Fruit fly (Drosophila melanogaster) whole organism, prepupa: ENCODE data around the gene PIG-H.

ENCODE experiments used
- Blimp-1 ChIP-seq: fragments of 200-800 bp; sonication (Bioruptor generic); optimal IDR thresholded peaks from 3 replicates; lab custom pipeline; 2017; ENCODE audit warnings: missing biosample characterization, missing genetic modification characterization, mild to moderate bottlenecking, moderate library complexity, missing genetic modification reagents
- CG10631 ChIP-seq: fragments of 200-800 bp; sonication (Bioruptor generic); optimal IDR thresholded peaks from 2 replicates; lab custom pipeline; 2016; ENCODE audit warnings: missing biosample characterization, missing genetic modification characterization
- CG10669 ChIP-seq: fragments of 200-800 bp; sonication (Bioruptor generic); optimal IDR thresholded peaks from 3 replicates; lab custom pipeline; 2018; ENCODE audit warnings: missing biosample characterization, mild to moderate bottlenecking, missing genetic modification characterization, moderate library complexity
- CG11294 ChIP-seq: fragments of 200-800 bp; sonication (Bioruptor generic); IDR thresholded peaks from 2 replicates; pipeline ENCODE4 v1.3.6; 2022; ENCODE audit warnings: missing biosample characterization, missing genetic modification characterization
- CG1621 ChIP-seq: fragments of 200-800 bp; sonication (Bioruptor generic); optimal IDR thresholded peaks from 3 replicates; lab custom pipeline; 2018; ENCODE audit warnings: missing biosample characterization, mild to moderate bottlenecking, missing genetic modification characterization
- CG16779 ChIP-seq: fragments of 200-800 bp; sonication (Bioruptor generic); optimal IDR thresholded peaks from 3 replicates; lab custom pipeline; 2017; ENCODE audit warnings: missing biosample characterization, mild to moderate bottlenecking, missing genetic modification characterization
- CG3032 ChIP-seq: fragments of 200-800 bp; optimal IDR thresholded peaks from 2 replicates; lab custom pipeline; 2019; ENCODE audit warnings: missing biosample characterization, mild to moderate bottlenecking, missing genetic modification characterization, moderate library complexity
- CG32006 ChIP-seq: fragments of 200-800 bp; sonication (Bioruptor generic); optimal IDR thresholded peaks from 3 replicates; lab custom pipeline; 2017; ENCODE audit warnings: missing biosample characterization, mild to moderate bottlenecking, missing genetic modification characterization
- CG3919 ChIP-seq: fragments of 200-800 bp; sonication (Bioruptor generic); optimal IDR thresholded peaks from 3 replicates; lab custom pipeline; 2016; ENCODE audit warnings: missing biosample characterization, missing genetic modification characterization
- CG6163 ChIP-seq: fragments of 200-800 bp; sonication (Bioruptor generic); IDR thresholded peaks from 3 replicates; pipeline ENCODE4 v1.3.6; 2022; ENCODE audit warnings: missing biosample characterization, missing genetic modification characterization
- CG6276 ChIP-seq: fragments of 200-800 bp; sonication (Bioruptor generic); optimal IDR thresholded peaks from 2 replicates; lab custom pipeline; 2017; ENCODE audit warnings: missing biosample characterization, mild to moderate bottlenecking, missing genetic modification characterization
- CG6792 ChIP-seq: fragments of 200-800 bp; sonication (Bioruptor generic); optimal IDR thresholded peaks from 3 replicates; lab custom pipeline; 2016; ENCODE audit warnings: missing biosample characterization, missing genetic modification characterization
- CG6808 ChIP-seq: fragments of 200-800 bp; sonication (Bioruptor generic); optimal IDR thresholded peaks from 3 replicates; lab custom pipeline; 2017; ENCODE audit warnings: missing biosample characterization, missing genetic modification characterization, mild to moderate bottlenecking, moderate library complexity, missing genetic modification reagents
- CG6854 ChIP-seq: fragments of 200-800 bp; sonication (Bioruptor generic); optimal IDR thresholded peaks from 2 replicates; lab custom pipeline; 2017; ENCODE audit warnings: missing biosample characterization, mild to moderate bottlenecking, missing genetic modification characterization
- CG7368 ChIP-seq: fragments of 200-800 bp; sonication (Bioruptor generic); optimal IDR thresholded peaks from 3 replicates; lab custom pipeline; 2016; ENCODE audit warnings: missing biosample characterization, missing genetic modification characterization
- CG8119 ChIP-seq: fragments of 200-800 bp; sonication (Bioruptor generic); IDR thresholded peaks from 3 replicates; pipeline ENCODE4 v1.3.6; 2022; ENCODE audit warnings: missing biosample characterization, missing genetic modification characterization
- CG8319 ChIP-seq: fragments of 200-800 bp; sonication (Bioruptor generic); optimal IDR thresholded peaks from 3 replicates; lab custom pipeline; 2016; ENCODE audit warnings: missing biosample characterization, missing genetic modification characterization
- CG8632 ChIP-seq: fragments of 200-800 bp; sonication (Bioruptor generic); optimal IDR thresholded peaks from 3 replicates; lab custom pipeline; 2016; ENCODE audit warnings: missing biosample characterization, missing genetic modification characterization
- CG9139 ChIP-seq: fragments of 200-800 bp; sonication (Bioruptor generic); optimal IDR thresholded peaks from 3 replicates; lab custom pipeline; 2017; ENCODE audit warnings: missing biosample characterization, mild to moderate bottlenecking, missing genetic modification characterization
- Eip75B ChIP-seq: fragments of 200-800 bp; sonication (Bioruptor generic); optimal IDR thresholded peaks from 3 replicates; lab custom pipeline; 2016; ENCODE audit warnings: missing biosample characterization, missing genetic modification characterization
- Eip78C ChIP-seq: fragments of 200-800 bp; sonication (Bioruptor generic); peaks from one replicate; lab custom pipeline; 2016; ENCODE audit warnings: missing biosample characterization, missing genetic modification characterization
- Eip93F ChIP-seq: fragments of 200-800 bp; sonication (Bioruptor generic); optimal IDR thresholded peaks from 2 replicates; lab custom pipeline; 2016; ENCODE audit warnings: missing biosample characterization, mild to moderate bottlenecking, missing genetic modification characterization
- Ets21C ChIP-seq: fragments of 200-800 bp; sonication (Bioruptor generic); optimal IDR thresholded peaks from 3 replicates; lab custom pipeline; 2016; ENCODE audit warnings: missing biosample characterization, missing genetic modification characterization
- Ets96B ChIP-seq: fragments of 200-800 bp; optimal IDR thresholded peaks from 2 replicates; lab custom pipeline; 2019; ENCODE audit warnings: missing biosample characterization, mild to moderate bottlenecking, missing genetic modification characterization, moderate library complexity
- Gug ChIP-seq: fragments of 200-800 bp; sonication (Bioruptor generic); IDR thresholded peaks from 2 replicates; pipeline ENCODE4 v1.3.6; 2022; ENCODE audit warnings: missing biosample characterization, missing genetic modification characterization
- Hr38 ChIP-seq: sonication (Bioruptor generic); optimal IDR thresholded peaks from 2 replicates; lab custom pipeline; 2016; ENCODE audit warnings: missing biosample characterization, missing genetic modification characterization
- Hr39 ChIP-seq: fragments of 200-800 bp; sonication (Bioruptor generic); optimal IDR thresholded peaks from 2 replicates; lab custom pipeline; 2016; ENCODE audit warnings: missing biosample characterization, missing genetic modification characterization
- Lpt ChIP-seq: fragments of 200-800 bp; sonication (Bioruptor generic); optimal IDR thresholded peaks from 3 replicates; lab custom pipeline; 2016; ENCODE audit warnings: missing biosample characterization, missing genetic modification characterization
- Met ChIP-seq: fragments of 200-800 bp; sonication (Bioruptor generic); optimal IDR thresholded peaks from 3 replicates; lab custom pipeline; 2016; ENCODE audit warnings: missing biosample characterization, missing genetic modification characterization
- Smox ChIP-seq: fragments of 200-800 bp; sonication (Bioruptor generic); optimal IDR thresholded peaks from 3 replicates; lab custom pipeline; 2016; ENCODE audit warnings: missing biosample characterization, missing genetic modification characterization
- Sox14 ChIP-seq: fragments of 200-800 bp; sonication (Bioruptor generic); optimal IDR thresholded peaks from 3 replicates; lab custom pipeline; 2016; ENCODE audit warnings: missing biosample characterization, missing genetic modification characterization
- achi ChIP-seq: fragments of 200-800 bp; sonication (Bioruptor generic); optimal IDR thresholded peaks from 3 replicates; lab custom pipeline; 2016; ENCODE audit warnings: missing biosample characterization, missing genetic modification characterization
- acj6 ChIP-seq: fragments of 200-800 bp; sonication (Bioruptor generic); optimal IDR thresholded peaks from 3 replicates; lab custom pipeline; 2016; ENCODE audit warnings: missing biosample characterization, missing genetic modification characterization
- cyc ChIP-seq: fragments of 200-800 bp; sonication (Bioruptor generic); optimal IDR thresholded peaks from 3 replicates; lab custom pipeline; 2016; ENCODE audit warnings: missing biosample characterization, missing genetic modification characterization
- dsx ChIP-seq: fragments of 200-800 bp; optimal IDR thresholded peaks from 3 replicates; lab custom pipeline; 2019; ENCODE audit warnings: missing biosample characterization, mild to moderate bottlenecking, missing genetic modification characterization, moderate library complexity; ENCODE audit not compliant: poor library complexity, severe bottlenecking
- eg ChIP-seq: fragments of 200-800 bp; sonication (Bioruptor generic); IDR thresholded peaks from 3 replicates; pipeline ENCODE4 v1.3.6; 2022; ENCODE audit warnings: missing biosample characterization, missing genetic modification characterization
- esn ChIP-seq: fragments of 200-800 bp; sonication (Bioruptor generic); optimal IDR thresholded peaks from 2 replicates; lab custom pipeline; 2016; ENCODE audit warnings: missing biosample characterization, mild to moderate bottlenecking, missing genetic modification characterization, moderate library complexity
- fd85E ChIP-seq: fragments of 200-800 bp; sonication (Bioruptor generic); optimal IDR thresholded peaks from 3 replicates; lab custom pipeline; 2016; ENCODE audit warnings: missing biosample characterization, missing genetic modification characterization
- fkh ChIP-seq: fragments of 200-800 bp; sonication (Bioruptor generic); optimal IDR thresholded peaks from 3 replicates; lab custom pipeline; 2017; ENCODE audit warnings: missing biosample characterization, mild to moderate bottlenecking, missing genetic modification characterization, moderate library complexity
- lz ChIP-seq: fragments of 200-800 bp; sonication (Bioruptor generic); optimal IDR thresholded peaks from 3 replicates; lab custom pipeline; 2016; ENCODE audit warnings: missing biosample characterization, missing genetic modification characterization
- net ChIP-seq: fragments of 200-800 bp; sonication (Bioruptor generic); optimal IDR thresholded peaks from 3 replicates; lab custom pipeline; 2016; ENCODE audit warnings: missing biosample characterization, missing genetic modification characterization
- pdm3 ChIP-seq: fragments of 200-800 bp; sonication (Bioruptor generic); optimal IDR thresholded peaks from 3 replicates; lab custom pipeline; 2016; ENCODE audit warnings: missing biosample characterization, missing genetic modification characterization
- spab ChIP-seq: fragments of 200-800 bp; sonication (Bioruptor generic); optimal IDR thresholded peaks from 2 replicates; lab custom pipeline; 2017; ENCODE audit warnings: missing biosample characterization, mild to moderate bottlenecking, missing genetic modification characterization, missing genetic modification reagents
- ss ChIP-seq, 2 experiments: fragments of 200-800 bp; sonication (Bioruptor generic); optimal IDR thresholded peaks; 2 replicates in 1 of 2; 3 replicates in 1 of 2; lab custom pipeline; 2017 to 2018; ENCODE audit warnings: mild to moderate bottlenecking in 2 of 2, missing biosample characterization in 2 of 2, missing genetic modification characterization in 2 of 2, moderate library complexity in 1 of 2
- svp ChIP-seq: fragments of 200-800 bp; sonication (Bioruptor generic); peaks from one replicate; lab custom pipeline; 2016; ENCODE audit warnings: missing biosample characterization, missing genetic modification characterization
- topi ChIP-seq: fragments of 200-800 bp; sonication (Bioruptor generic); optimal IDR thresholded peaks from 3 replicates; lab custom pipeline; 2016; ENCODE audit warnings: missing biosample characterization, missing genetic modification characterization
- vri ChIP-seq: fragments of 200-800 bp; sonication (Bioruptor generic); optimal IDR thresholded peaks from 3 replicates; lab custom pipeline; 2016; ENCODE audit warnings: missing biosample characterization, mild to moderate bottlenecking, missing genetic modification characterization

Gene PIG-H

DNA sequence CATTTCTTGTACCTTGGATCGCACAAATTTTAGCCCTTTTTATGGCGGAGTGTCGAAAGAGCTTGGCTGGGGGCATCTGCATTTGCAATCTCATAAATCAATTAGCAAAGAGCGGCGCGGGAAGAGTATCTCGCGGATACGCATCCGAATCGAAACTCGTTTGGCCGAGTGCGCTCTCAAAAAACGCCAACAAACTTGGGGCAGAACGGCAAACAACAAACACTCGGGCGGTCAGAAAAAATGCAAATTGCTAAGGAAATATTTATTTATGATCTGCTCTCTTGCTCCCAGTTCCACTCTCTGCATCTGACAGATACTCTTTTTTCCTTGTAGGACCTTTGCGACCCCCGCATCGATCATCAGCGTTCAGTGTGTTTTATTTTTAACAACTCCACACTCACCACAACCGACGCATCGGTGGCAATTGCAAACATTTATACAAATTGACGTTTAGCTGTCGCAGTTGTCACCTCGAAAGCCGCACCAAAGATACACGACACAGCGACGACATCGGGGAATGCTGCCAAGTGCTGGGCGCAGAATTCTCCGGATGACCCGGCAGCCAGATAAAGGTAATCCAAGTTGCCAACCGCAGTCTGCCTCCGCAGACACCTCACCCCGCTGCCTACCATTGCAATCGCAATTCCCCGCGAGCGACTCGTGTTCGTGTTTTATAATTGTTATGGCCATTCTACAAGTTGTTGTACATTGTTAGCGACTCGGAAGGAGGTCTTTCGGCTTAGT lies 30.5 kb upstream of the PIG-H start:
- TF ChIP-seq svp (GFP tag; lab: Kevin White, UChicago) (peak; percentile 95), CG6854 (GFP tag; lab: Kevin White, UChicago) (peak; percentile 20), dsx (GFP tag; lab: Kevin White, UChicago) (peak; percentile 98), CG6792 (GFP tag; lab: Kevin White, UChicago) (no peak), CG11294 (GFP tag; lab: Robert Waterston, UW) (no peak)

DNA sequence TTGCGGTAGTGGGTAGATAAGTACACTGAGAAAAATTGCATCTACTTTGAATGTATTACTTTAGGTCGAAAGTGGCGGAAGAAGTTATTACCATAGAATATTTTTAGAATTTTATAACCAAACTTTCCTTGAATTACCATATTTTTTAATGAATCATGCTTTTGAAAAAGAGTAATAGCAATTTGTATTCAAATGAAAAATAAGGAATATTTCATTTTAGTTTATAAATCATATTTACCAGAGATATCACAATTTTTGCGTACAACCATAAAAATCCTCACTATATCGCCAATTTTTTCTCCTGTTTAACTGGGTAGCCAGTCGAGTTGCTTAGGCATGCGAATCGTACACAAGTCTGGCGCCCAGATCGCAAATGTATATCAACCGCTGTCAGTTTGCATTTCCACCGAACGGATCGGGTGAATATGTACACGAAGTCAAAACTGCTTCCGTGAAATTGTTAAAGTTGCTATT lies 29.9 kb upstream of the PIG-H start:
- peak; percentile 90 for TF ChIP-seq CG32006 (GFP tag; lab: Kevin White, UChicago)
- TF ChIP-seq CG6808 (GFP tag; lab: Kevin White, UChicago): peak; percentile 83
- peak; percentile 92 for TF ChIP-seq CG8119
- peak; percentile 70 for TF ChIP-seq Gug (GFP tag; lab: Robert Waterston, UW)
- TF ChIP-seq CG8319: peak; percentile 41
- no peak for TF ChIP-seq Eip93F (GFP tag; lab: Kevin White, UChicago)
- peak; percentile 95 for TF ChIP-seq Eip78C (GFP tag; lab: Kevin White, UChicago)
- TF ChIP-seq CG7368 (GFP tag; lab: Kevin White, UChicago): peak; percentile 60
- TF ChIP-seq vri: peak; percentile 27
- peak; percentile 89 for TF ChIP-seq CG3919
- TF ChIP-seq dsx (GFP tag; lab: Kevin White, UChicago): peak; percentile 73
- TF ChIP-seq lz (GFP tag; lab: Kevin White, UChicago): peak; percentile 69
- TF ChIP-seq CG8632 (GFP tag; lab: Kevin White, UChicago): peak; percentile 59
- TF ChIP-seq CG1621 (tag; lab: Kevin White, UChicago): peak; percentile 59
- TF ChIP-seq pdm3 (GFP tag; lab: Kevin White, UChicago): peak; percentile 72
- peak; percentile 73 for TF ChIP-seq net
- TF ChIP-seq CG10631 (GFP tag; lab: Kevin White, UChicago): peak; percentile 79
- TF ChIP-seq Lpt (GFP tag; lab: Kevin White, UChicago): peak; percentile 82
- peak; percentile 73 for TF ChIP-seq esn (GFP tag; lab: Kevin White, UChicago)
- TF ChIP-seq achi (GFP tag; lab: Kevin White, UChicago): peak; percentile 77
- peak; percentile 82 for TF ChIP-seq Ets96B
- TF ChIP-seq CG16779 (tag; lab: Kevin White, UChicago): peak; percentile 49
- TF ChIP-seq cyc (GFP tag; lab: Kevin White, UChicago): peak; percentile 60
- peak; percentile 71 for TF ChIP-seq CG6792 (GFP tag; lab: Kevin White, UChicago)
- peak; percentile 78 for TF ChIP-seq topi (GFP tag; lab: Kevin White, UChicago)
- no peak for TF ChIP-seq fkh (GFP tag; lab: Kevin White, UChicago)
- peak; percentile 84 for TF ChIP-seq CG3032 (tag; lab: Kevin White, UChicago)
- TF ChIP-seq Smox (GFP tag; lab: Kevin White, UChicago): peak; percentile 61
- TF ChIP-seq Eip75B (GFP tag; lab: Kevin White, UChicago): peak; percentile 84
- peak; percentile 74 for TF ChIP-seq Sox14 (GFP tag; lab: Kevin White, UChicago)
- peak; percentile 77 for TF ChIP-seq CG10669
- no peak for TF ChIP-seq fd85E (GFP tag; lab: Kevin White, UChicago)
- TF ChIP-seq spab (GFP tag; lab: Kevin White, UChicago): peak; percentile 80
- TF ChIP-seq Hr39 (GFP tag; lab: Kevin White, UChicago): peak; percentile 58
- TF ChIP-seq eg (GFP tag; lab: Robert Waterston, UW): peak; percentile 87
- TF ChIP-seq CG6163 (GFP tag; lab: Robert Waterston, UW): peak; percentile 84
- peak; percentile 74 for TF ChIP-seq acj6 (GFP tag; lab: Kevin White, UChicago)
- peak; percentile 39 for TF ChIP-seq Ets21C
- peak; percentile 55 for TF ChIP-seq Met (GFP tag; lab: Kevin White, UChicago)
- TF ChIP-seq Hr38 (GFP tag; lab: Kevin White, UChicago): no peak
- TF ChIP-seq ss (GFP tag; optimal IDR thresholded peaks at IDR 0.05; lab: Kevin White, UChicago): peak; percentile 73 to 78
- TF ChIP-seq CG9139 (GFP tag; lab: Kevin White, UChicago): peak; percentile 66
- TF ChIP-seq CG11294 (GFP tag; lab: Robert Waterston, UW): peak; percentile 72
- TF ChIP-seq Blimp-1: no peak
- peak; percentile 87 for TF ChIP-seq CG6276 (GFP tag; lab: Kevin White, UChicago)
- peak; percentile 25 for TF ChIP-seq svp (GFP tag; lab: Kevin White, UChicago)
- no peak for TF ChIP-seq CG6854 (GFP tag; lab: Kevin White, UChicago)
